Worm (Caenorhabditis elegans): ENCODE measurements around the gene C28G1.10.

The C28G1.10 gene

DNA sequence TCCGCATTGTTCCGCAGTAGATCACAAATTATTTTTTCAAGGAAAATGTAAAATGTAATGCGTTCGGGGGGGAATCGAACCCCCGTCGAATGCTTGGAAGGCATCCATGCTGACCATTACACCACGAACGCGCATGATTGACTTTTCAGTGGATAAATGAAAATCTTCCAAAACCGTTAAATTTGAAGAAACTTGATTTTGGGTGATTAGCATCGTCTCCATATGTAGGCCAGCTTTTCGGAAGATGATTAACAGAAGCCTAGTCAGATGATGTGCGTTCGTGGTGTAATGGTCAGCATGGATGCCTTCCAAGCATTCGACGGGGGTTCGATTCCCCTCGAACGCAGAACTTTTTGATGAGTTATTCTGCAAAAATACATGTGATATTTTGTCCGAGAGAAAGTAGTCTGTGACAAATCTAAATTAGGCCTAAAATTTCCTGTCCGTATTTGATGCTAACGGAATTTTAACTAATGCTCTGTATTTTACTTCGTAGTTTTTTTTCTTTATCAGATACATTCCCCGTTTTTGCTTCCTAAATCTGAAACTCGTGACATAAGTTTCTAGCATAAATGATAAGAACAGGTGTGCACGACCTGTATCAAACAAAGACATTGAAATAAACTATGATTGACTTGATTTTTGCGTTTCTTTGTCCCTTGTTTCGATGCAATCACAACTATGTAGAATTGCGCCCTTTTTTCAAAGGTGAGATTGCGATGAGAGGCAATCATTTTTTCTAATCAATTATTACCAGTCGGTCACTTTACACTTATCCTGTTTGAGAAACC is at the start of gene C28G1.10:
C28G1.10 (plus strand) TSS at position 676 of the 791 bp plus-strand sequence.
- TF ChIP-seq ceh-13 (GFP tag; optimal IDR thresholded peaks at IDR 0.05) (no peak), aly-1 (tag; optimal IDR thresholded peaks at IDR 0.05) (no peak), tra-4 (tag; optimal IDR thresholded peaks at IDR 0.05) (no peak), flt-1 (GFP tag; IDR thresholded peaks at IDR 0.05) (no peak), hmbx-1 (tag; optimal IDR thresholded peaks at IDR 0.05) (no peak), pes-1 (GFP tag; IDR thresholded peaks at IDR 0.05) (no peak), ets-7 (tag; optimal IDR thresholded peaks at IDR 0.05) (no peak), scrt-1 (GFP tag; IDR thresholded peaks at IDR 0.05) (no peak), F13C5.2 (tag; optimal IDR thresholded peaks at IDR 0.05) (no peak), sea-1 (GFP tag; conservative IDR thresholded peaks at IDR 0.05) (no peak), ama-1 (optimal IDR thresholded peaks at IDR 0.05) (no peak), hnd-1 (tag; optimal IDR thresholded peaks at IDR 0.05) (no peak), tbx-37 (GFP tag; conservative IDR thresholded peaks at IDR 0.05) (no peak), hmg-4 (GFP tag; optimal IDR thresholded peaks at IDR 0.05) (no peak)

DNA sequence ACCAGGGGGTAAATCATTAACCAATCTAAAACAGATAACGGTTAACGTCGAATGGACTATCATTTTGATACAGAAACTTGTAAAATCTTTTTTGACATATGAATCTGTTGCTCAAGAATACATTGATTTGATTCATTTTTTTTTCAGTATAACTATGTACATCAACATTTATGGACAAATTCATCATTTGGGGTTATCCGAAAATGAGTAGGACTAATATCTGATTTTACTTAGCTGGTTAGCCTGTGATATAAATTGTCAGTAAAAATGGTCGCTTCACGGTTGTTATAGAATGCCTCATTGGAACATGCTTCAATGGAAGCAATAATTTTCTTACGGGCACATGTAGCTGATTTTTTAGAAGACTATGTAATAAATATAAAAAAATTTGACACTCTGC is 49.3 kb upstream of the C28G1.10 start:
- TF ChIP-seq hmbx-1 (tag; optimal IDR thresholded peaks at IDR 0.05) (no peak), ets-7 (tag; optimal IDR thresholded peaks at IDR 0.05) (no peak)

DNA sequence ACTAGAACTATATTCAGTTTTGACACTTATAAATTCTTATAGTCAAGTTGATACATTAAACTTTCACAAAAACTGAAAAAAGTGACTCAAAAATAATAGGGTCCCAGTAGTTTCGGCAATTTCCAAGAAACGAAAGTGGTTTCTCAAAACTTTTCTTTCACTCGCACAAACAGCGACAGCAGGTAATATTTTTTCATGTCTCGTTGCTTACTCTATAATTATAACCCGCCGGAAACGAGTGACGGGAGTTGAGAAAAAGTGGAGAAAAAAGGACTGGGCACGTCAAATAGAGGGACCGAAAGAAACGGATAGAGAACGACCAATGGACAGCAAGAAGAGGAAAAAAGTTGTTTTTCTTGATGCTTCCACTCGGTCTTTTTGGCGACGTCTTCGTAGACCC is 47.0 kb upstream of the C28G1.10 start:
- TF ChIP-seq tbx-37 (GFP tag; conservative IDR thresholded peaks at IDR 0.05) (no peak), F13C5.2 (tag; optimal IDR thresholded peaks at IDR 0.05) (no peak), hnd-1 (tag; optimal IDR thresholded peaks at IDR 0.05) (no peak), ceh-13 (GFP tag; optimal IDR thresholded peaks at IDR 0.05) (no peak), tra-4 (tag; optimal IDR thresholded peaks at IDR 0.05) (no peak), hmbx-1 (tag; optimal IDR thresholded peaks at IDR 0.05) (no peak)

DNA sequence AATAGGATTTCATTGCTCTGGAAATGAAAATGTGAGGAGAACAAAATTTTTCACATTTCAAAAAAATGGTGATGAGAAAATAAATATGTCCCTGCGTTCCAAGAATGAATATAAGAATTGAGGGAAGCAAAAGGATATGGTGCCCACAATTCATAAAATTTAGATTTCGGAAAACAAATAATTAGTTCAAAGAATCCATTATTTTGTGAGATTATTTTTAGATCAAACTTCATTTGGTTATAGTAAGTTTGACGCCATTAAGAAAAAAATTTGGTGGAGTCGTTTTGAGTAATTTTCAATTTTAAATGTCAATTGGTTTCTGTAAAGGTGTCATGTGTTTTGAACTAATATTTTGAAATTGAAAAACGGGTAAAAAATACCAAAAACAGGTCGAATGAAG is 46.6 kb upstream of the C28G1.10 start:
- TF ChIP-seq flt-1 (GFP tag; IDR thresholded peaks at IDR 0.05) = no peak
- no peak for TF ChIP-seq B0310.2 (tag; optimal IDR thresholded peaks at IDR 0.05)

DNA sequence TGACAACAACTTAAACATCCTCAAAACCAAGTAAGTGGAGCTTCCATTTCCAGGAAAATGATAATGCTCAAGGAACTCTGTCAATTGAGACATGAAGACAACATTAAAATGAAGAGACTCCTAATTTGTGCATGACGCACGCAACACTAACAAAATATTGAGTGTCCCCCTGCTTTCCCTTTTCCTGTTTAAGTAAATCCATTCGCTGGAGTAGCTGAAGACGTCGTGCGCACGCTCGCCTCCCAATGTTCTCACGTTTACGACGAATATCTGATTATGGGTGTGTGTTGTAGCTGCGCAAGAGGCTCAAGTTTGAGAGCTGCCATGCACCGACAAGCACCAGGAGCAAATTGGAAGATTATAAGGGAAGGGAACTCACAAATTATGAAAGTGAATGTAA is 45.9 kb upstream of the C28G1.10 start:
- TF ChIP-seq tra-4 (tag; optimal IDR thresholded peaks at IDR 0.05) (no peak), pes-1 (GFP tag; IDR thresholded peaks at IDR 0.05) (no peak), aly-1 (tag; optimal IDR thresholded peaks at IDR 0.05) (no peak)

DNA sequence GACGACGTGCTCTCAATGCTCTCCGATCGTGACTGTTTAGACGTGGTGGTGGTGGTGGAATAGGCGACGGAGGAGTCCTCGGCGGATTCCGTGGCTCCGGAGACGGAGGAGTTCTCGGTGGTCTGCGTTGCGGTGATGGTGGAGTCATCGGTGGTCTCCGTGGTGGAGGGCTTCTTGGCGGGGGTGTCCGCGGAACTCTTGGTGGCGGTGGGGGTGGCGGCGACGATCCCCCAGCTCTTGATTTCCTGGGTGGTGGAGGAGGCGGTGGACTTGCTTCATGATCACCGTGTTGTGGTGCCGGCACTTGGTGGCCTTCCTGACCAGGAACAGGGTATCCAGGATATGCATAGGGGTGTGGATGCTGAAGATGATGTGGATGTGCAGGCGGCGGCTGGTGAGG is 41.4 kb upstream of the C28G1.10 start:
- TF ChIP-seq hnd-1 (tag; optimal IDR thresholded peaks at IDR 0.05) (no peak), hmg-4 (GFP tag; optimal IDR thresholded peaks at IDR 0.05) (peak; percentile 30)

ce11 chrX:8806070-8806799 is 40.7 kb upstream of the C28G1.10 start, which contains the start of gene R04E5.8:
TSS of gene R04E5.8 (minus strand) at chrX:8806120.
- no peak for TF ChIP-seq hnd-1 (tag; optimal IDR thresholded peaks at IDR 0.05)
- no peak for TF ChIP-seq tbx-11 (GFP tag; IDR thresholded peaks at IDR 0.05)
- TF ChIP-seq pes-1 (GFP tag; IDR thresholded peaks at IDR 0.05) = no peak
- no peak for TF ChIP-seq sea-1 (GFP tag; conservative IDR thresholded peaks at IDR 0.05)
- TF ChIP-seq hmg-4 (GFP tag; optimal IDR thresholded peaks at IDR 0.05) = peak; percentile 33

- no peak for TF ChIP-seq flt-1 (GFP tag; IDR thresholded peaks at IDR 0.05)
- no peak for TF ChIP-seq F13C5.2 (tag; optimal IDR thresholded peaks at IDR 0.05)
- no peak for TF ChIP-seq scrt-1 (GFP tag; IDR thresholded peaks at IDR 0.05)
- no peak for TF ChIP-seq hnd-1 (tag; optimal IDR thresholded peaks at IDR 0.05)
- no peak for TF ChIP-seq tbx-37 (GFP tag; conservative IDR thresholded peaks at IDR 0.05)
- TF ChIP-seq tbx-11 (GFP tag; IDR thresholded peaks at IDR 0.05) = no peak
- no peak for TF ChIP-seq sea-1 (GFP tag; conservative IDR thresholded peaks at IDR 0.05)
- no peak for TF ChIP-seq hmg-4 (GFP tag; optimal IDR thresholded peaks at IDR 0.05)
- TF ChIP-seq ama-1 (optimal IDR thresholded peaks at IDR 0.05) = no peak
- no peak for TF ChIP-seq ceh-13 (GFP tag; optimal IDR thresholded peaks at IDR 0.05)
- TF ChIP-seq hmbx-1 (tag; optimal IDR thresholded peaks at IDR 0.05) = no peak
- no peak for TF ChIP-seq pes-1 (GFP tag; IDR thresholded peaks at IDR 0.05)
- TF ChIP-seq ceh-36 (tag; optimal IDR thresholded peaks at IDR 0.05) = no peak
- no peak for TF ChIP-seq B0310.2 (tag; optimal IDR thresholded peaks at IDR 0.05)
- TF ChIP-seq ets-7 (tag; optimal IDR thresholded peaks at IDR 0.05) = no peak
- no peak for TF ChIP-seq tra-4 (tag; optimal IDR thresholded peaks at IDR 0.05)
- TF ChIP-seq aly-1 (tag; optimal IDR thresholded peaks at IDR 0.05) = no peak
Observed at ce11 chrX:8808740-8809139, 38.2 kb upstream of the C28G1.10 start.

DNA sequence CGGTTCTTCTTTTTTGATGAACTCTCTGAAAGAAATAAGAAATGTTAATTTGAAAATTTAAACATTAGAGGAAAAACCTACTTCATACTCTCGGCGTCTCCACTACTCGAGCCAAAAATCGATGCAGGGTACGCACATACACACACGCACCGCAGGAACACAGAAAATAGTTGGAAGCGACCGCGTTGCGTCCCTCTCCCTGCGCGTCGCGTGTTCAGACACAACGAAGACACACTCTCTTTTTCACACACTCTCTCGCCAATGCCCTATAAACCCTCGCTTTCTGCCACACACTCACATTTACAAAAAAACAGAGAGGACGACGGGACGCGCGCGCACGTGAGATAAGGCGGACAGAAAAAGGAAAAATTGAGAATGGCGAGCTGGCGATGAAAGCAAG is 36.0 kb upstream of the C28G1.10 start, which contains the start of gene R04E5.9:
R04E5.9 (minus strand) TSS at position 235 of the 400 bp plus-strand sequence.
- peak; percentile 19 for TF ChIP-seq F13C5.2 (tag; optimal IDR thresholded peaks at IDR 0.05)
- no peak for TF ChIP-seq flt-1 (GFP tag; IDR thresholded peaks at IDR 0.05)
- no peak for TF ChIP-seq B0310.2 (tag; optimal IDR thresholded peaks at IDR 0.05)
- TF ChIP-seq ceh-13 (GFP tag; optimal IDR thresholded peaks at IDR 0.05) = no peak
- TF ChIP-seq sea-1 (GFP tag; conservative IDR thresholded peaks at IDR 0.05) = 0 out of 2 replicates have a peak, but pooled peaks have one; percentile 24
- no peak for TF ChIP-seq pes-1 (GFP tag; IDR thresholded peaks at IDR 0.05)
- TF ChIP-seq aly-1 (tag; optimal IDR thresholded peaks at IDR 0.05) = peak; percentile 23
- no peak for TF ChIP-seq scrt-1 (GFP tag; IDR thresholded peaks at IDR 0.05)
- no peak for TF ChIP-seq tra-4 (tag; optimal IDR thresholded peaks at IDR 0.05)
- TF ChIP-seq hmg-4 (GFP tag; optimal IDR thresholded peaks at IDR 0.05) = peak; percentile 83
- TF ChIP-seq tbx-37 (GFP tag; conservative IDR thresholded peaks at IDR 0.05) = no peak
- no peak for TF ChIP-seq tbx-11 (GFP tag; IDR thresholded peaks at IDR 0.05)
- TF ChIP-seq ets-7 (tag; optimal IDR thresholded peaks at IDR 0.05) = no peak
- no peak for TF ChIP-seq hmbx-1 (tag; optimal IDR thresholded peaks at IDR 0.05)
- TF ChIP-seq ama-1 (optimal IDR thresholded peaks at IDR 0.05) = no peak
- TF ChIP-seq ceh-36 (tag; optimal IDR thresholded peaks at IDR 0.05) = no peak
- TF ChIP-seq hnd-1 (tag; optimal IDR thresholded peaks at IDR 0.05) = no peak

Measured in whole organism, early embryonic.